Worm (Caenorhabditis elegans): ENCODE measurements around the gene T21H3.5.

- TF ChIP-seq ama-1 (optimal IDR thresholded peaks at IDR 0.05): no peak
- no peak for TF ChIP-seq jun-1 (tag; optimal IDR thresholded peaks at IDR 0.05)
- no peak for TF ChIP-seq ceh-82 (tag; optimal IDR thresholded peaks at IDR 0.05)
- TF ChIP-seq tra-1 (GFP tag; IDR thresholded peaks at IDR 0.05): no peak
- TF ChIP-seq R02D3.7 (tag; optimal IDR thresholded peaks at IDR 0.05): no peak
- TF ChIP-seq snpc-4 (tag; optimal IDR thresholded peaks at IDR 0.05): no peak
- TF ChIP-seq pha-4 (GFP tag; IDR thresholded peaks at IDR 0.05): no peak
- TF ChIP-seq pha-4 (tag; optimal IDR thresholded peaks at IDR 0.05): no peak
- TF ChIP-seq fos-1 (tag; optimal IDR thresholded peaks at IDR 0.05): no peak
Observed at ce11 chrV:1112658-1113057, 51.4 kb downstream of the T21H3.5 start, which contains the start of gene Y50D4B.1.
